Fruit fly (Drosophila melanogaster): ENCODE measurements around the gene mtgo.

DNA sequence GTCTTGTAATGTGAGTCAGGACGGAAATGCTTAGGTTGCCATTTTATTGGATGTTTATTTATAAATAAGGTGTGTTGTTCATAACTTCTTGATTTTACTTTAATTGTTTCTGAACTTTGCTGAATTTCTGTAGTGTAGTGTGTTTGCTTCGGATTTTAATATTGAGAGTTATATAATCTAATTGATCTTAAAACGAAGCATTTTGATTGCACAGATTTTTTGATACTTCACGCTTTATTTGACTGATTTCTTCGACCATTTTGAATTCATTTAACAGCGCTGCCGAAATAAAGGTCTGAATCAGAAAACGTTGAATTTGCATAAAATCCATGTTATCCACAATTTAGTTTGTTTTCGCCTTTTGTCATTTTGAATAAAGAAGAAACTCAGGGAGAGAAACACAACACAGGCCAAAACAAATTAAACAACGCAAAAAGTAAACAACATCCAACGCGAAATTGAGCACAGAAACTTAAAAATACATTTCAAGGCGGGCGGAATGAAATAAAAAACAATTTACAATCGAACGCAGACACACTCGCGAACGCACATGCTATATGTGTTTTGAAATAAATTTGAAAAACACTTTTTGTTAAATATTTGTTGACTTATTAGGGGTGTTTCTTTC is 13.2 kb upstream of the mtgo start:
- no peak for TF ChIP-seq Hr38 (GFP tag; optimal IDR thresholded peaks at IDR 0.05)
- no peak for TF ChIP-seq CG34406 (GFP tag; optimal IDR thresholded peaks at IDR 0.05)
- TF ChIP-seq Ets96B (tag; optimal IDR thresholded peaks at IDR 0.05), result no peak
- TF ChIP-seq Gug (GFP tag; IDR thresholded peaks at IDR 0.05), result no peak
- TF ChIP-seq CG6792 (GFP tag; optimal IDR thresholded peaks at IDR 0.05), result no peak
- no peak for TF ChIP-seq svp (GFP tag)
- TF ChIP-seq achi (GFP tag; optimal IDR thresholded peaks at IDR 0.05), result no peak
- no peak for TF ChIP-seq topi (GFP tag; optimal IDR thresholded peaks at IDR 0.05)
- TF ChIP-seq pdm3 (GFP tag; optimal IDR thresholded peaks at IDR 0.05), result no peak
- no peak for TF ChIP-seq CG10631 (GFP tag; optimal IDR thresholded peaks at IDR 0.05)
- TF ChIP-seq Smox (GFP tag; optimal IDR thresholded peaks at IDR 0.05), result no peak
- TF ChIP-seq CG16779 (tag; optimal IDR thresholded peaks at IDR 0.05), result no peak
- no peak for TF ChIP-seq Blimp-1 (GFP tag; optimal IDR thresholded peaks at IDR 0.05)

Data from whole organism, prepupa.